Fruit fly (Drosophila melanogaster): ENCODE results near the gene CG14153.

dm6 chr3L:10659524-10659923 is 16.2 kb downstream of the CG14153 start:
- TF ChIP-seq ttk (optimal IDR thresholded peaks at IDR 0.05) (no peak), insv (optimal IDR thresholded peaks at IDR 0.05) (no peak), Myc (optimal IDR thresholded peaks at IDR 0.05) (no peak), psq (optimal IDR thresholded peaks at IDR 0.05) (no peak), h (optimal IDR thresholded peaks at IDR 0.05) (no peak), Sin3A (optimal IDR thresholded peaks at IDR 0.05) (no peak)
